Fruit fly (Drosophila melanogaster): ENCODE results near the gene CG13658.

- TF ChIP-seq CTCF (optimal IDR thresholded peaks at IDR 0.05), result no peak
- no peak for TF ChIP-seq CG8478 (optimal IDR thresholded peaks at IDR 0.05)
These were observed 5.6 kb downstream of the CG13658 start, which contains the start of gene CG31098 for dm6 chr3R:25292864-25293284.

Measured in S2 (cell line).